Worm (Caenorhabditis elegans) whole organism, L1 larva: ENCODE data around the gene gur-3.

ENCODE experiments used
- F16B12.6 ChIP-seq: fragments of 150-350 bp; optimal IDR thresholded peaks from 2 replicates; lab custom pipeline; 2014; ENCODE audit warnings: missing biosample characterization, missing genetic modification characterization
- ces-1 ChIP-seq: fragments of 150-350 bp; optimal IDR thresholded peaks from 2 replicates; lab custom pipeline; 2014; ENCODE audit warnings: missing biosample characterization, missing genetic modification reagents, missing genetic modification characterization
- efl-1 ChIP-seq, 4 experiments: fragments of 150-350 bp; optimal IDR thresholded peaks in 3 of 4; peaks in 1 of 4; 1 replicate in 1 of 4; 2 replicates in 3 of 4; lab custom pipeline; 2014; ENCODE audit warnings: missing biosample characterization in 2 of 4, missing genetic modification characterization in 2 of 4, missing genetic modification reagents in 2 of 4
- isw-1 ChIP-seq: fragments of 200-800 bp; sonication (Bioruptor generic); IDR thresholded peaks from 2 replicates; pipeline ENCODE4 v1.3.6; 2022; ENCODE audit warnings: missing genetic modification characterization, missing compliant biosample characterization
- lsy-2 ChIP-seq, 2 experiments: fragments of 150-350 bp; optimal IDR thresholded peaks; 2 replicates each; lab custom pipeline; 2014; ENCODE audit warnings: missing biosample characterization in 2 of 2, missing genetic modification characterization in 2 of 2
- ztf-11 ChIP-seq, 2 experiments: sonication (generic microtip); optimal IDR thresholded peaks; 2 replicates each; lab custom pipeline; 2016 to 2017; ENCODE audit warnings: missing genetic modification characterization in 2 of 2, missing biosample characterization in 1 of 2, missing compliant biosample characterization in 1 of 2

DNA sequence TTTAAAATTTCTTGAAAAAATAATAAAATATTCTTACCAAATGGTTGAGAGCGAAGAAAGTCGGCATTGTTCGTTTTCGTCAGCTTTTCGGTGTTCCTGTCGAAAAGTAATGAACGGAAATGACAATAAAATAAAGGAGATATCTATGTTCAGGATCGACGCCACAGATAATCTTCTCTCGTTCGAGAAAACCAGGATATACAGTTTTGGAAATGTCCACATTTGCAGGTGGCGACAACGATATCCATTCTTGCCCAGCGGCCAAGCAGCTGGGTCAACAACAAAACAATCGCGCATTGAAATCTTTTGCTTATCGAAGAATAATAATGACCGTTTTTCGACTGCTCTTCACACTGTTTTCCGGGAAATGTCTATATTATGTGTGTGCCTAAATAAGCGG is 50.5 kb downstream of the gur-3 start, which contains the start of gene R07E3.7:
- TF ChIP-seq lsy-2 (tag; optimal IDR thresholded peaks at IDR 0.05; lab: Kevin White, UChicago) = no peak
- no peak for TF ChIP-seq efl-1 (optimal IDR thresholded peaks at IDR 0.05; lab: Kevin White, UChicago)
- no peak for TF ChIP-seq efl-1 (GFP tag; optimal IDR thresholded peaks at IDR 0.05 in 1 of 2; lab: Kevin White, UChicago)
- no peak for TF ChIP-seq F16B12.6 (tag; lab: Kevin White, UChicago)
- TF ChIP-seq ces-1 (GFP tag; lab: Kevin White, UChicago) = no peak
- TF ChIP-seq ztf-11 (tag; optimal IDR thresholded peaks at IDR 0.05; lab: Kevin White, UChicago) = no peak
- TF ChIP-seq isw-1 (GFP tag; lab: Robert Waterston, UW) = no peak
